Worm (Caenorhabditis elegans): ENCODE data around the gene C06A1.7.

DNA sequence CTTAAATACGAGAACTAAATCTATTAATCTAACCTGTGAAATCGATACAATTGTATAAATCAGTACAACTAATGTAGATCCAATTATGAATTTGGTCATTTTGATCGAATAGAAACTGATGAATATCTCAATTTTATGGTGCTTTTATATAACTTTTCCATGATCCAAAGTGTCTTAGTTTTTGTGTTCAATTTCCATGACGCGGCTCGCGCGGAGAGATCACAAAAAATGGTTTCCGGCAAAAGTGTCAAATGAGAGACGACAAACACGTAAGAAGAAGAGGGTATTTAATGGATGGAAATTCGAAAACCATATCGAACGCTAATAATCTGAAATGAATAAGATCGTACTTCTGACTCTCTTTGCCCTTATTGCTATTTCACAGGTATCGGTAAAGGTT, at the start of gene C06A1.7, which contains the start of gene C06A1.6:
- no peak for TF ChIP-seq cog-1 (tag; optimal IDR thresholded peaks at IDR 0.05)
- no peak for TF ChIP-seq flt-1 (GFP tag; IDR thresholded peaks at IDR 0.05)

All from whole organism, midembryonic.